Worm (Caenorhabditis elegans): ENCODE results near the gene W06G6.2.
A peak's percentile ranks its signal among the peaks of the same experiment; 100 is the strongest.

Gene W06G6.2

ce11 chrV:16628991-16629390, at the start of gene W06G6.2:
Gene W06G6.2 (plus strand): TSS chrV:16629291.
- TF ChIP-seq ceh-34 (tag; optimal IDR thresholded peaks at IDR 0.05) (no peak), sdc-2 (tag; optimal IDR thresholded peaks at IDR 0.05) (peak; percentile 62)

- TF ChIP-seq ceh-6 (GFP tag; optimal IDR thresholded peaks at IDR 0.05) (no peak), pax-1 (tag; optimal IDR thresholded peaks at IDR 0.05) (no peak), nhr-11 (tag; optimal IDR thresholded peaks at IDR 0.05) (no peak), odd-2 (tag; optimal IDR thresholded peaks at IDR 0.05) (no peak), ceh-31 (tag; optimal IDR thresholded peaks at IDR 0.05) (no peak), eyg-1 (tag; optimal IDR thresholded peaks at IDR 0.05) (no peak), F13H6.1 (tag; optimal IDR thresholded peaks at IDR 0.05) (no peak), pqm-1 (tag; optimal IDR thresholded peaks at IDR 0.05) (no peak), pat-9 (tag; optimal IDR thresholded peaks at IDR 0.05) (no peak), ceh-19 (GFP tag; optimal IDR thresholded peaks at IDR 0.05) (no peak), gmeb-2 (tag; optimal IDR thresholded peaks at IDR 0.05) (no peak), C08G9.2 (tag; optimal IDR thresholded peaks at IDR 0.05) (no peak)
These were observed 48.7 kb upstream of the W06G6.2 start, which contains the start of gene nhr-271 for ce11 chrV:16580424-16580823. Gene nhr-271 (minus strand): TSS chrV:16580524.

- TF ChIP-seq hlh-15 (tag; optimal IDR thresholded peaks at IDR 0.05) (no peak), sox-2 (GFP tag; IDR thresholded peaks at IDR 0.05) (no peak), npax-4 (tag; optimal IDR thresholded peaks at IDR 0.05) (no peak), ceh-19 (GFP tag; optimal IDR thresholded peaks at IDR 0.05) (no peak), unc-42 (tag; optimal IDR thresholded peaks at IDR 0.05) (no peak), pha-4 (tag; optimal IDR thresholded peaks at IDR 0.05) (no peak), pros-1 (tag; optimal IDR thresholded peaks at IDR 0.05) (no peak), dve-1 (tag; optimal IDR thresholded peaks at IDR 0.05) (no peak), ceh-9 (tag; optimal IDR thresholded peaks at IDR 0.05) (no peak), pag-3 (tag; optimal IDR thresholded peaks at IDR 0.05; ENCODE audit: borderline replicate concordance) (no peak), ceh-14 (tag; optimal IDR thresholded peaks at IDR 0.05) (no peak), ceh-31 (tag; optimal IDR thresholded peaks at IDR 0.05) (no peak), tbx-2 (tag; optimal IDR thresholded peaks at IDR 0.05) (no peak), ztf-16 (tag; optimal IDR thresholded peaks at IDR 0.05) (no peak), Y22D7AL.16 (tag; optimal IDR thresholded peaks at IDR 0.05) (no peak)
These were observed 48.0 kb upstream of the W06G6.2 start for ce11 chrV:16581061-16581460.

- no peak for TF ChIP-seq sdc-2 (tag; optimal IDR thresholded peaks at IDR 0.05)
- TF ChIP-seq che-1 (tag; optimal IDR thresholded peaks at IDR 0.05), result no peak
- TF ChIP-seq zip-5 (tag; optimal IDR thresholded peaks at IDR 0.05), result no peak
- no peak for TF ChIP-seq ceh-14 (tag; optimal IDR thresholded peaks at IDR 0.05)
- TF ChIP-seq Y22D7AL.16 (tag; optimal IDR thresholded peaks at IDR 0.05), result no peak
- TF ChIP-seq ceh-6 (GFP tag; optimal IDR thresholded peaks at IDR 0.05), result no peak
- no peak for TF ChIP-seq hlh-6 (tag; optimal IDR thresholded peaks at IDR 0.05)
- TF ChIP-seq ztf-16 (tag; optimal IDR thresholded peaks at IDR 0.05), result no peak
- no peak for TF ChIP-seq sox-2 (GFP tag; IDR thresholded peaks at IDR 0.05)
- TF ChIP-seq ref-2 (tag; optimal IDR thresholded peaks at IDR 0.05), result no peak
- TF ChIP-seq tbx-7 (tag; optimal IDR thresholded peaks at IDR 0.05), result no peak
- TF ChIP-seq tbx-2 (tag; optimal IDR thresholded peaks at IDR 0.05), result no peak
- TF ChIP-seq pat-9 (tag; optimal IDR thresholded peaks at IDR 0.05), result no peak
- TF ChIP-seq eyg-1 (tag; optimal IDR thresholded peaks at IDR 0.05), result no peak
- TF ChIP-seq odd-2 (tag; optimal IDR thresholded peaks at IDR 0.05), result no peak
- no peak for TF ChIP-seq nhr-11 (tag; optimal IDR thresholded peaks at IDR 0.05)
- TF ChIP-seq elt-2 (tag; optimal IDR thresholded peaks at IDR 0.05), result no peak
- TF ChIP-seq lin-11 (tag; optimal IDR thresholded peaks at IDR 0.05), result no peak
- no peak for TF ChIP-seq F13H6.1 (tag; optimal IDR thresholded peaks at IDR 0.05)
These were observed 46.1 kb upstream of the W06G6.2 start, which contains the start of gene str-150 for ce11 chrV:16582973-16583372. Gene str-150 (plus strand): TSS chrV:16583273.

- no peak for TF ChIP-seq F13H6.1 (tag; optimal IDR thresholded peaks at IDR 0.05)
- TF ChIP-seq tbx-7 (tag; optimal IDR thresholded peaks at IDR 0.05), result no peak
- TF ChIP-seq ceh-30 (tag; optimal IDR thresholded peaks at IDR 0.05), result no peak
- no peak for TF ChIP-seq T23F11.4 (GFP tag; optimal IDR thresholded peaks at IDR 0.05)
- no peak for TF ChIP-seq ceh-31 (tag; optimal IDR thresholded peaks at IDR 0.05)
- no peak for TF ChIP-seq ceh-2 (tag; optimal IDR thresholded peaks at IDR 0.05)
- no peak for TF ChIP-seq pros-1 (tag; optimal IDR thresholded peaks at IDR 0.05)
- TF ChIP-seq fkh-10 (GFP tag; optimal IDR thresholded peaks at IDR 0.05), result no peak
- no peak for TF ChIP-seq ceh-14 (tag; optimal IDR thresholded peaks at IDR 0.05)
- no peak for TF ChIP-seq pax-1 (tag; optimal IDR thresholded peaks at IDR 0.05)
- TF ChIP-seq nhr-11 (tag; optimal IDR thresholded peaks at IDR 0.05), result no peak
- TF ChIP-seq fkh-6 (tag; optimal IDR thresholded peaks at IDR 0.05), result no peak
- no peak for TF ChIP-seq ref-2 (tag; optimal IDR thresholded peaks at IDR 0.05)
- no peak for TF ChIP-seq ceh-22 (tag; optimal IDR thresholded peaks at IDR 0.05)
- TF ChIP-seq rnt-1 (tag; optimal IDR thresholded peaks at IDR 0.05), result no peak
- no peak for TF ChIP-seq ceh-24 (tag; optimal IDR thresholded peaks at IDR 0.05)
- no peak for TF ChIP-seq unc-55 (GFP tag; optimal IDR thresholded peaks at IDR 0.05)
- TF ChIP-seq che-1 (tag; optimal IDR thresholded peaks at IDR 0.05), result no peak
- TF ChIP-seq gmeb-2 (tag; optimal IDR thresholded peaks at IDR 0.05), result no peak
- no peak for TF ChIP-seq elt-4 (tag; optimal IDR thresholded peaks at IDR 0.05)
These were observed 40.7 kb upstream of the W06G6.2 start, which contains the start of gene srw-73 for ce11 chrV:16588428-16588827. Gene srw-73 (minus strand): TSS chrV:16588528.
